Fruit fly (Drosophila melanogaster): Measurements from ENCODE around the gene CG14115.

DNA sequence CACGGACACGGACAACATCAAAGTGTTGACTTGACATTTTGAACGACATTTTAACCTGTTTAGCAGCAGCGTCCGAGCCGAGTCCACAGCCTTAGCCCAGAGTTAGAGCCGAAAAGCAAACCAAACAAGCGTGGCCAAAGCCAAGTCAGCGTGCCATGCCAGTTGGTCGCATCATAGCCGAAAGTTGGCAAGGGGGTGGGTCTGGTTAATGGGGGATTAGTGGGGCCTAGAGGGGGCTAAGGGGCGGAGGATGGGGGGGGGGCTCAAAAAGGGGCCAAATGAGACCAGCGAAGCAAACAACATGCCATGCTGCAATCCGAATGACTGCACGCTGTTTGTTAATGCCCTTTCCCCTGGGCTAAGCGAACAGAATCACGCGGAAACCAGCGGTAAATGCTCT is 37.9 kb upstream of the CG14115 start:
- no peak for TF ChIP-seq psq (optimal IDR thresholded peaks at IDR 0.05)
- no peak for TF ChIP-seq usp (GFP tag; optimal IDR thresholded peaks at IDR 0.05)
- no peak for TF ChIP-seq EcR (GFP tag; optimal IDR thresholded peaks at IDR 0.05)
- no peak for TF ChIP-seq CG8478 (optimal IDR thresholded peaks at IDR 0.05)
- no peak for TF ChIP-seq Dll (optimal IDR thresholded peaks at IDR 0.05)

All from whole organism.